Worm (Caenorhabditis elegans) whole organism, L4/young adult: ENCODE data around the gene F54E2.1.

Experiments
- W03F9.2 ChIP-seq: fragments of 150-350 bp; optimal IDR thresholded peaks from 2 replicates; lab custom pipeline; 2014; ENCODE audit warnings: missing biosample characterization, missing genetic modification characterization
- dao-5 ChIP-seq: sonication (generic microtip); optimal IDR thresholded peaks from 2 replicates; lab custom pipeline; 2016; ENCODE audit warnings: missing genotype, missing genetic modification characterization, moderate library complexity, missing compliant biosample characterization
- him-1 ChIP-seq: sonication (generic microtip); optimal IDR thresholded peaks from 2 replicates; lab custom pipeline; 2016; ENCODE audit warnings: missing genotype, missing genetic modification reagents, missing genetic modification characterization, missing compliant biosample characterization

Gene F54E2.1

ce11 chrV:2849071-2849470, 38.9 kb downstream of the F54E2.1 start, which contains the start of gene ugt-53:
Gene ugt-53 (plus strand): TSS chrV:2849343.
- TF ChIP-seq him-1 (tag; lab: Kevin White, UChicago), result no peak
- TF ChIP-seq dao-5 (tag; lab: Kevin White, UChicago), result no peak
- TF ChIP-seq W03F9.2 (tag; lab: Kevin White, UChicago), result no peak

DNA sequence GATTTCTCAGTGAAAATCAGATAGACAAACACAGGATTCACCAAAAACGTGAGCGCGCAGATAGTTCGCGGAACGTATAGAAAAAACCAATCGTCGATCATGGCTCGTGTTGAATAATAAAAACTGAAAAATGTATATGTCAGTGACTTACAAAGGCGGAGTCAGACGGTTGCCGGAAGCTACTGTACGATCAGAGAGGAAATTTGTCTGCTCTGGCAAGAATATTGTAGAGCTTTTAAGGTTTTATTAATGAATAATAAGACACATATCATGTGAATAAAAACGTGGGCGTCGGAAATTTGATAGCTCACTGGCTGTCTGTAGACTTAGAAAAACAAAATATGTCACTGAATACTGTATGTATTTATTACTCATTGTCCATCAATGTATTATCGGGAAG, 45.3 kb downstream of the F54E2.1 start, which contains the start of gene srj-57:
srj-57 (minus strand) TSS at position 101 of the 400 bp plus-strand sequence.
- no peak for TF ChIP-seq him-1 (tag; lab: Kevin White, UChicago)
- no peak for TF ChIP-seq W03F9.2 (tag; lab: Kevin White, UChicago)
- no peak for TF ChIP-seq dao-5 (tag; lab: Kevin White, UChicago)

DNA sequence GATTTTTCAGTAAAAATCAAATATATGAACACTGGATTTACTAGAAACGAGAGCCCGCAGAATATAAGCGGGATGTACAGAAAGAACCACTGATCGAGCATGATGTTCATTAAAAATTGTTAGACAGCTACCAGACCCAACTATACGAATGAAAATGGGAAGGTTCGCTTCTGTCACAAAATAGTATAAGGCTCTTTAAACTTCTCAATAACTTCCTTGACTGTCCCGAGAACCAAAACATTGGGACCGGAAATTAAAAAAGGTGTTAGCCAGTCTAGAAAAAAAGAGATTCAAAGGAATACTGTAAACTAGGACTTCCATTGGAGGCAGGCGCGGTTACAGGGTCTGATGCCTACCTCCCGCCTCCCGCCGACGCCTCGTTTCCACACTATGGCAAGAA, 47.6 kb downstream of the F54E2.1 start, which contains the start of gene srj-55:
srj-55 (minus strand) TSS at position 101 of the 400 bp plus-strand sequence.
- TF ChIP-seq dao-5 (tag; lab: Kevin White, UChicago), result no peak
- TF ChIP-seq W03F9.2 (tag; lab: Kevin White, UChicago), result no peak
- TF ChIP-seq him-1 (tag; lab: Kevin White, UChicago), result no peak

- no peak for TF ChIP-seq dao-5 (tag; lab: Kevin White, UChicago)
- TF ChIP-seq him-1 (tag; lab: Kevin White, UChicago), result no peak
- no peak for TF ChIP-seq W03F9.2 (tag; lab: Kevin White, UChicago)
These were observed 49.5 kb downstream of the F54E2.1 start, which contains the start of gene srj-54 for ce11 chrV:2859738-2860137. Gene srj-54 (minus strand): TSS chrV:2859838.

DNA sequence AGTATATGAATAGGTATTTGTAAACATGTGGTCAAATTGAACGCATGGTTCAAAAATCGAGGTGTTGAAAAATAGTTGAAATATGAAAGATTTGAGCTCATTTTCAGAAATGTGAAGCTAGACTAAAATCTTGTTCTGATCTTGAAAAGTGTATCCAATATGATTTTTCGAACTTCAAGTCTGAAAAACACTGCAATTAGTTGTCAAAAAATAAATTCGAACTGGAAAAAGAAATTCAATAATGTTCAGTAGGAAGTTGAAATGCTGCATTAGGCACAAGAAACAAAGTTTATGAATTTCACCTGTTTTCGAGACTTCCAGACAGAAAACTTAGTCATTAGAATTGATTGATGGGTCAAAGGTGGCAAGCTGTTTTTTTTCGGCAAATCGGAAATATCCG, 51.3 kb downstream of the F54E2.1 start, which contains the start of gene srh-270:
srh-270 (minus strand) TSS at position 101 of the 400 bp plus-strand sequence.
- TF ChIP-seq W03F9.2 (tag; lab: Kevin White, UChicago), result no peak
- TF ChIP-seq him-1 (tag; lab: Kevin White, UChicago), result no peak
- TF ChIP-seq dao-5 (tag; lab: Kevin White, UChicago), result no peak
